Worm (Caenorhabditis elegans) whole organism, L1 larva: ENCODE results near the gene spe-49.

Experiments
- blmp-1 ChIP-seq: fragments of 150-350 bp; optimal IDR thresholded peaks from 2 replicates; lab custom pipeline; 2014; ENCODE audit warnings: missing biosample characterization, missing genetic modification characterization
- ceh-8 ChIP-seq: fragments of 200-800 bp; sonication (Bioruptor generic); optimal IDR thresholded peaks from 2 replicates; lab custom pipeline; 2018; ENCODE audit warnings: mild to moderate bottlenecking, missing genetic modification characterization, moderate library complexity, missing compliant biosample characterization
- efl-1 ChIP-seq, 4 experiments: fragments of 150-350 bp; optimal IDR thresholded peaks in 3 of 4; peaks in 1 of 4; 1 replicate in 1 of 4; 2 replicates in 3 of 4; lab custom pipeline; 2014; ENCODE audit warnings: missing biosample characterization in 2 of 4, missing genetic modification characterization in 2 of 4, missing genetic modification reagents in 2 of 4
- efl-3 ChIP-seq: fragments of 200-800 bp; sonication (Bioruptor generic); optimal IDR thresholded peaks from 2 replicates; lab custom pipeline; 2018; ENCODE audit warnings: mild to moderate bottlenecking, missing genetic modification characterization, missing compliant biosample characterization
- elt-2 ChIP-seq: sonication (generic microtip); optimal IDR thresholded peaks from 2 replicates; lab custom pipeline; 2016; ENCODE audit warnings: missing genetic modification characterization, mild to moderate bottlenecking, inconsistent platforms, missing compliant biosample characterization, missing genetic modification reagents
- elt-3 ChIP-seq, 6 experiments: fragments of 150-350 bp in 1 of 6; sonication (generic microtip); optimal IDR thresholded peaks; 2 replicates each; lab custom pipeline; 2017 to 2018; ENCODE audit warnings: missing biosample characterization in 6 of 6, missing genetic modification characterization in 6 of 6, inconsistent platforms in 1 of 6
- fkh-4 ChIP-seq: sonication (generic microtip); optimal IDR thresholded peaks from 2 replicates; lab custom pipeline; 2016; ENCODE audit warnings: missing compliant biosample characterization, missing genetic modification characterization, borderline replicate concordance
- fkh-8 ChIP-seq: sonication (generic microtip); optimal IDR thresholded peaks from 2 replicates; lab custom pipeline; 2016; ENCODE audit warnings: mild to moderate bottlenecking, missing genetic modification characterization, missing compliant biosample characterization
- hlh-17 ChIP-seq: fragments of 200-800 bp; sonication (Bioruptor generic); optimal IDR thresholded peaks from 2 replicates; lab custom pipeline; 2018; ENCODE audit warnings: missing genetic modification characterization, mild to moderate bottlenecking, missing compliant biosample characterization, moderate library complexity, borderline replicate concordance
- irx-1 ChIP-seq: sonication (generic microtip); optimal IDR thresholded peaks from 2 replicates; lab custom pipeline; 2016; ENCODE audit warnings: missing genetic modification characterization, missing compliant biosample characterization
- lin-35 ChIP-seq, 2 experiments: fragments of 150-350 bp; optimal IDR thresholded peaks; 2 replicates each; lab custom pipeline; 2014; ENCODE audit warnings: missing biosample characterization in 2 of 2, missing genetic modification characterization in 2 of 2, missing genetic modification reagents in 2 of 2
- mep-1 ChIP-seq: fragments of 150-350 bp; optimal IDR thresholded peaks from 2 replicates; lab custom pipeline; 2014; ENCODE audit warnings: missing biosample characterization, missing genetic modification characterization
- nhr-11 ChIP-seq: fragments of 150-350 bp; optimal IDR thresholded peaks from 2 replicates; lab custom pipeline; 2014; ENCODE audit warnings: missing biosample characterization, missing genetic modification characterization
- nhr-19 ChIP-seq: fragments of 200-800 bp; sonication (Bioruptor generic); conservative IDR thresholded peaks from 2 replicates; pipeline ENCODE4 v1.3.6; 2022; ENCODE audit warnings: missing genetic modification characterization, missing compliant biosample characterization
- nhr-237 ChIP-seq: fragments of 150-350 bp; optimal IDR thresholded peaks from 2 replicates; lab custom pipeline; 2014; ENCODE audit warnings: missing biosample characterization, missing genetic modification characterization
- nhr-28 ChIP-seq: fragments of 150-350 bp; optimal IDR thresholded peaks from 2 replicates; lab custom pipeline; 2014; ENCODE audit warnings: missing biosample characterization, missing genetic modification characterization
- nhr-47 ChIP-seq: sonication (generic microtip); optimal IDR thresholded peaks from 2 replicates; lab custom pipeline; 2016; ENCODE audit warnings: mild to moderate bottlenecking, missing genetic modification characterization, moderate library complexity, missing compliant biosample characterization
- nhr-84 ChIP-seq: sonication (generic microtip); optimal IDR thresholded peaks from 2 replicates; lab custom pipeline; 2017; ENCODE audit warnings: missing biosample characterization, missing genetic modification characterization
- nhr-85 ChIP-seq: sonication (generic microtip); peaks from one replicate; lab custom pipeline; 2016; ENCODE audit warnings: missing genetic modification characterization, inconsistent platforms, missing compliant biosample characterization
- snpc-4 ChIP-seq: fragments of 150-350 bp; optimal IDR thresholded peaks from 2 replicates; lab custom pipeline; 2014; ENCODE audit warnings: missing biosample characterization, missing genetic modification characterization
- sptf-1 ChIP-seq: fragments of 150-350 bp; optimal IDR thresholded peaks from 2 replicates; lab custom pipeline; 2014; ENCODE audit warnings: missing biosample characterization, missing genetic modification characterization
- unc-62 ChIP-seq: fragments of 150-350 bp; optimal IDR thresholded peaks from 2 replicates; lab custom pipeline; 2014; ENCODE audit warnings: missing biosample characterization, missing genetic modification reagents, missing genetic modification characterization
- unc-98 ChIP-seq: fragments of 200-800 bp; sonication (Bioruptor generic); IDR thresholded peaks from 2 replicates; pipeline ENCODE4 v1.3.6; 2022; ENCODE audit warnings: missing genetic modification characterization, missing compliant biosample characterization
- vab-15 ChIP-seq: sonication (generic microtip); optimal IDR thresholded peaks from 2 replicates; lab custom pipeline; 2017; ENCODE audit warnings: missing genotype, mild to moderate bottlenecking, missing genetic modification characterization, missing compliant biosample characterization
- xbp-1 ChIP-seq: sonication (generic microtip); optimal IDR thresholded peaks from 2 replicates; lab custom pipeline; 2016; ENCODE audit warnings: missing genetic modification characterization, missing compliant biosample characterization
- zag-1 ChIP-seq: fragments of 150-350 bp; optimal IDR thresholded peaks from 2 replicates; lab custom pipeline; 2014; ENCODE audit warnings: missing biosample characterization, missing genetic modification characterization
- ztf-11 ChIP-seq, 2 experiments: sonication (generic microtip); optimal IDR thresholded peaks; 2 replicates each; lab custom pipeline; 2016 to 2017; ENCODE audit warnings: missing genetic modification characterization in 2 of 2, missing biosample characterization in 1 of 2, missing compliant biosample characterization in 1 of 2

Gene spe-49

DNA sequence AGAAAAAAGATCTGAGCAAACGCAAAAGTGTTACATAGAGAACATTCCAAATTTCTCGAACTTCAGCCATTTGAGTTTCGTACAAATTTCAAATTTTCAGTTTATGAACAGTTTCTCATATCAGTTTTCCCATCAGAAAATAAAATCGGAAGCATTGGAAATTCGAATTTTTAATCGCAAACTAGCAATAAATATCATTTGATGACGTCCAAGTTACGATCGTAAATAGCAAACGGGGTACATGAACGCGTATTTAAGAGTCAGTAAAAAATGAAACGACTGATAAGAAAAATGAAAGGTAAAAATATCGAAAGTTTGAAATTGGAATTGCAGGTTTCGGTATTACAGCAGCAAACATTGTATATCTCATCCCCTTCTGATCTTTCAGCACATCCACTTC, 10.1 kb downstream of the spe-49 start:
- no peak for TF ChIP-seq nhr-47
- TF ChIP-seq efl-1 (optimal IDR thresholded peaks at IDR 0.05; lab: Kevin White, UChicago), result no peak
- TF ChIP-seq efl-1 (GFP tag; optimal IDR thresholded peaks at IDR 0.05 in 1 of 2; lab: Kevin White, UChicago), result peak in 1 of 2 experiments; percentile 64
- peak; percentile 28 for TF ChIP-seq elt-2 (tag; lab: Kevin White, UChicago)

DNA sequence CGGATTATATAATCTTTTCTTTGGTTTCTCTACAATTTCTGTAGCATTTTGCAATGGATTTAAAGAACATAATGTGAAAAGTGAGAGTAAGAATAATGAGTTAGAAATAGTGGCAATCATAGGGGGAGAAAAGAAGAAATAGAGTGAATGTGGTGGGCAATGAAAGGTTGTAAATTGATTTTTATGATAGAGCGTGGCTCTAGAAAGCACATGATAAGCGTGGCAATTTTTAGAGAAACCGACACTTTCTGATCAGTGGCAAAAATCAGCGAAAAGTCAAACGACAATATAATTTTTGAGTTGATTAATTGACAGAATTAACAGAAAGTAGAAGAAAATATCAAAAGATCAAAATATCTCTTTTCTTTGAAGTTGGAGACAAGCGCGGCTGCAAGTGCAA, 11.2 kb downstream of the spe-49 start, which contains the start of gene K12B6.9:
Gene K12B6.9 (minus strand): TSS at position 266 of the 400 bp plus-strand sequence.
- no peak for TF ChIP-seq vab-15 (tag; lab: Kevin White, UChicago)
- TF ChIP-seq ceh-8 (GFP tag; lab: Kevin White, UChicago), result no peak
- peak; percentile 55 for TF ChIP-seq elt-2 (tag; lab: Kevin White, UChicago)
- no peak for TF ChIP-seq nhr-19 (GFP tag; lab: Robert Waterston, UW)
- no peak for TF ChIP-seq nhr-85
- no peak for TF ChIP-seq irx-1 (tag; lab: Kevin White, UChicago)
- TF ChIP-seq sptf-1 (tag; lab: Kevin White, UChicago), result no peak
- no peak for TF ChIP-seq fkh-8 (tag; lab: Kevin White, UChicago)
- no peak for TF ChIP-seq elt-3 (tag; optimal IDR thresholded peaks at IDR 0.05; lab: Kevin White, UChicago)
- TF ChIP-seq fkh-4 (tag; lab: Kevin White, UChicago), result no peak
- TF ChIP-seq lin-35 (GFP tag; optimal IDR thresholded peaks at IDR 0.05; lab: Kevin White, UChicago), result peak in 1 of 2 experiments; percentile 32
- no peak for TF ChIP-seq efl-3 (GFP tag; lab: Kevin White, UChicago)
- TF ChIP-seq mep-1 (tag; lab: Kevin White, UChicago), result no peak

DNA sequence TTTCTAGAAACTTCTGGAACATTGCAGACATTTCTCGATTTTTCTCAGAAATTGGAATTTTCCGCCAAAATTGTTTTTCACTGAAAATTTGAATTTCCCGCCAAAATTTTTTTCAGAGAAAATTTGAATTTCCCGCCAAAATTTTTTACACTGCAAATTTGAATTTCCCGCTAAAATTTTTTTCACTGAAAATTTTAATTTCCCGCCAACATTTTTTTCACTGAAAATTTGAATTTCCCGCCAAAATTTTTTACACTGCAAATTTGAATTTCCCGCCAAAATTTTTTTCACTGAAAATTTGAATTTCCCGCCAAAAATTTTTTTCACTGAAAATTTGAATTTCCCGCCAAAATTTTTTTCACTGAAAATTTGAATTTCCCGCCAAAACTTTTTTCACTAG, 15.4 kb downstream of the spe-49 start:
- peak; percentile 64 for TF ChIP-seq unc-98 (GFP tag; lab: Robert Waterston, UW)

DNA sequence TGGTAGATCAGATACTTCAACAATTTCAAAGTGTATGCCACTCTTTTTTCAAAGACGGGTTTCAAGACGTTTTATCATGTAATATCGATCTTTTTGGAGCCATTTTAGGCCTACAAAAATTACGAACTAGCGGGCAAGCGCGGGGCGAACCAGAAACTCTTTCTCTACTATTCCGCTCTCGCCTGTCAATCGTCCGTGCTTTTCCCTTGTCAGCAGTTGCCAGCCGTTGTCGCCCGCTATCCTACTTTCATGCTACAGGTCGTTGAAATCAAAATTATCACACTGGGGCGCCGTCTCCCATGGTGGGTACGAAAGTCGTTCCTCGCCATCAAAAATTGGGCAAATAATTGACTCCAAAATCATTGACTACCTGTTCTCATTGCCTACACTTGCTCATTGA, 19.9 kb downstream of the spe-49 start:
- TF ChIP-seq efl-1 (optimal IDR thresholded peaks at IDR 0.05; lab: Kevin White, UChicago) (no peak), efl-1 (GFP tag; optimal IDR thresholded peaks at IDR 0.05 in 1 of 2; lab: Kevin White, UChicago) (no peak), ztf-11 (tag; optimal IDR thresholded peaks at IDR 0.05; lab: Kevin White, UChicago) (no peak), unc-62 (no peak), nhr-237 (tag; lab: Kevin White, UChicago) (no peak), nhr-47 (no peak), elt-3 (tag; optimal IDR thresholded peaks at IDR 0.05; lab: Kevin White, UChicago) (no peak), elt-2 (tag; lab: Kevin White, UChicago) (no peak), nhr-28 (no peak)

DNA sequence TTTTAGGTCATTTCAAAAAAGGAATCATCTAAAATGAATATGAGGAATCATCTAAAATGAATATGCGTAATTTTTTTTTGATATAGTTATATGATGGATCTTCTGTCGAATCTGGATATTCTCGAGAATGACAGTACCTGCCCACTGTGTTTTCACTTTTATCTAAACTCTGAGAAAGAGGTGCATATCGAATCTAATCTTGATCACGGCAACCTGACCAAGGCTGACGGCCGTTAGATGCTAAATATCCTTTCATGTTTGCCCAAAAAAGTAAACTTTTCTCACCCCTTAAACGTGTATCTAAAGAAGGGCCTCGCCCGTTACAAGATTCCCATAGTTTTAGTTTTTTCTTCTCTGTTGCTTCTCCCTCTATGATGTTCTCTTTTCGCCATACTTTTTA, 21.3 kb downstream of the spe-49 start:
- no peak for TF ChIP-seq hlh-17 (GFP tag; lab: Kevin White, UChicago)
- peak; percentile 68 for TF ChIP-seq blmp-1
- TF ChIP-seq, all 84 proteins: peak for 1

DNA sequence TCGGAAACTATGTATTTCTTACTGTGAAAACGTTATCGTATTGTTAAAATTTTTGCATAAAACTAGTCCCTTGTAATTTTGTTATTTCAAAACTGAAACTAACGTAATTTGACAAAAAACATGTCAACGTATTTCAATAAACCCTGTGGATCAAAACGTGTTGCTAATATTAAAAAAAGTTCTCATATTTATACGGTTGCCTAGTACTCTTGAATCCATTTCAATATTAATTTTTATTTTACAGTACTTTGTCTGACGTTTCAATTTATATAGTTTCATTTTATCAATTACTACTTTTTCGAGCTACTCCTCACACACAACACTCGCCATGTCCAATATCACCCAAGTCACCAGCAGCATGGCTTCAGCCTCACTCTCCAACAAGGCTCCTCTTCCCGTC, 22.3 kb downstream of the spe-49 start, which contains the start of gene sago-1:
Gene sago-1 (plus strand): TSS at position 301 of the 400 bp plus-strand sequence.
- TF ChIP-seq nhr-84 (tag; lab: Kevin White, UChicago), result no peak
- no peak for TF ChIP-seq nhr-237 (tag; lab: Kevin White, UChicago)
- TF ChIP-seq mep-1 (tag; lab: Kevin White, UChicago), result no peak
- TF ChIP-seq nhr-11 (tag; lab: Kevin White, UChicago), result no peak
- TF ChIP-seq snpc-4 (tag; lab: Kevin White, UChicago), result no peak
- no peak for TF ChIP-seq xbp-1 (tag; lab: Kevin White, UChicago)
- no peak for TF ChIP-seq zag-1 (tag; lab: Kevin White, UChicago)

DNA sequence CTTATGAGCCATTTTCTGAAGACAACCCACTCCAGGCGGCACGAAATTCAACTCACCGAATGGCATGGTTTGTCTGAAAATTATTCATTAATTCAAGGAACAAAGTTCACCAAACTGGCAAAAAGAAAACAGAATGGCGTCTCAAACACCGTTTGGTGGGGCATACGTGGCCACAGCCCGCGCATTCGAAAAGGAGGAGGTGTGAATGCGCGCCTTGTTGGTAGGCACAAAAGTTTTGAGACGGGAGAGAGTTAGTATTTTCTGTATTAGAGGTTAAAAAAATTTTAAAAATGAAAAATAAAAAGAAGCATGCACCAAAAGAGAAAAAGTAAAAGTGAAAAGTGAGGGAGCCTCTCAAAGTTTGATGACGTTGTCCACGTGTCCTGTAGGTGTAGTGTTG, 30.8 kb downstream of the spe-49 start:
- TF ChIP-seq efl-1 (optimal IDR thresholded peaks at IDR 0.05; lab: Kevin White, UChicago) (no peak), efl-1 (GFP tag; optimal IDR thresholded peaks at IDR 0.05 in 1 of 2; lab: Kevin White, UChicago) (peak in 1 of 2 experiments; percentile 53), unc-98 (GFP tag; lab: Robert Waterston, UW) (no peak)
- TF ChIP-seq, all 84 proteins: peak for 1
